Fruit fly (Drosophila melanogaster) whole organism, pupa: ENCODE data around the gene CG43394.

ENCODE experiments used
- CG12605 ChIP-seq: fragments of 200-800 bp; sonication (Bioruptor generic); IDR thresholded peaks from 2 replicates; pipeline ENCODE4 v1.3.6; 2022; ENCODE audit warnings: missing biosample characterization, missing genetic modification characterization
- CG13204 ChIP-seq: fragments of 200-800 bp; sonication (Bioruptor generic); optimal IDR thresholded peaks from 2 replicates; lab custom pipeline; 2018; ENCODE audit warnings: missing biosample characterization, mild to moderate bottlenecking, missing genetic modification characterization, moderate library complexity
- CG15710 ChIP-seq: fragments of 200-800 bp; sonication (Bioruptor generic); optimal IDR thresholded peaks from 2 replicates; lab custom pipeline; 2018; ENCODE audit warnings: missing biosample characterization, mild to moderate bottlenecking, missing genetic modification characterization, moderate library complexity
- CG17806 ChIP-seq: fragments of 200-800 bp; sonication (Bioruptor generic); optimal IDR thresholded peaks from 2 replicates; lab custom pipeline; 2018; ENCODE audit warnings: missing biosample characterization, mild to moderate bottlenecking, missing genetic modification characterization, moderate library complexity
- CG32121 ChIP-seq: fragments of 200-800 bp; sonication (Bioruptor generic); IDR thresholded peaks from 2 replicates; pipeline ENCODE4 v1.3.6; 2022; ENCODE audit warnings: missing biosample characterization, missing genetic modification characterization
- CG4496 ChIP-seq: fragments of 200-800 bp; sonication (Bioruptor generic); IDR thresholded peaks from 3 replicates; pipeline ENCODE4 v1.3.6; 2022; ENCODE audit warnings: missing biosample characterization, missing genetic modification characterization
- CG8159 ChIP-seq: fragments of 200-800 bp; sonication (Bioruptor generic); optimal IDR thresholded peaks from 3 replicates; lab custom pipeline; 2018; ENCODE audit warnings: missing biosample characterization, mild to moderate bottlenecking, missing genetic modification characterization, moderate library complexity
- CG8301 ChIP-seq: fragments of 200-800 bp; sonication (Bioruptor generic); optimal IDR thresholded peaks from 2 replicates; lab custom pipeline; 2018; ENCODE audit warnings: missing biosample characterization, mild to moderate bottlenecking, missing genetic modification characterization
- CG9948 ChIP-seq: fragments of 200-800 bp; sonication (Bioruptor generic); optimal IDR thresholded peaks from 2 replicates; lab custom pipeline; 2018; ENCODE audit warnings: missing biosample characterization, mild to moderate bottlenecking, missing genetic modification characterization, moderate library complexity
- EcR ChIP-seq: fragments of 200-800 bp; sonication (Bioruptor generic); optimal IDR thresholded peaks from 3 replicates; lab custom pipeline; 2019; ENCODE audit warnings: missing biosample characterization, missing genetic modification characterization, mild to moderate bottlenecking, moderate library complexity, missing genetic modification reagents
- Ets98B ChIP-seq: fragments of 200-800 bp; sonication (Bioruptor generic); IDR thresholded peaks from 2 replicates; pipeline ENCODE4 v1.3.6; 2022; ENCODE audit warnings: missing biosample characterization, missing genetic modification characterization
- Pif1B ChIP-seq: fragments of 200-800 bp; sonication (Bioruptor generic); optimal IDR thresholded peaks from 3 replicates; lab custom pipeline; 2016; ENCODE audit warnings: missing biosample characterization, missing genetic modification characterization
- gl ChIP-seq: fragments of 200-800 bp; sonication (Bioruptor generic); optimal IDR thresholded peaks from 2 replicates; lab custom pipeline; 2018; ENCODE audit warnings: missing biosample characterization, mild to moderate bottlenecking, missing genetic modification characterization

- no peak for TF ChIP-seq CG32121 (GFP tag; lab: Robert Waterston, UW)
- no peak for TF ChIP-seq CG17806 (tag; lab: Kevin White, UChicago)
- TF ChIP-seq CG13204 (GFP tag; lab: Kevin White, UChicago): no peak
- no peak for TF ChIP-seq Ets98B (GFP tag; lab: Robert Waterston, UW)
- no peak for TF ChIP-seq CG4496
- TF ChIP-seq Pif1B (GFP tag; lab: Kevin White, UChicago): no peak
- TF ChIP-seq CG9948 (tag; lab: Kevin White, UChicago): no peak
- TF ChIP-seq CG8301 (tag; lab: Kevin White, UChicago): no peak
- TF ChIP-seq CG15710 (tag; lab: Kevin White, UChicago): no peak
- TF ChIP-seq EcR: no peak
- TF ChIP-seq CG12605 (GFP tag; lab: Robert Waterston, UW): no peak
- no peak for TF ChIP-seq gl (tag; lab: Kevin White, UChicago)
- TF ChIP-seq CG8159: no peak
These were observed 42.5 kb upstream of the CG43394 start for dm6 chr2L:8103073-8103472.
